Worm (Caenorhabditis elegans): ENCODE results near the gene rbm-26.

DNA sequence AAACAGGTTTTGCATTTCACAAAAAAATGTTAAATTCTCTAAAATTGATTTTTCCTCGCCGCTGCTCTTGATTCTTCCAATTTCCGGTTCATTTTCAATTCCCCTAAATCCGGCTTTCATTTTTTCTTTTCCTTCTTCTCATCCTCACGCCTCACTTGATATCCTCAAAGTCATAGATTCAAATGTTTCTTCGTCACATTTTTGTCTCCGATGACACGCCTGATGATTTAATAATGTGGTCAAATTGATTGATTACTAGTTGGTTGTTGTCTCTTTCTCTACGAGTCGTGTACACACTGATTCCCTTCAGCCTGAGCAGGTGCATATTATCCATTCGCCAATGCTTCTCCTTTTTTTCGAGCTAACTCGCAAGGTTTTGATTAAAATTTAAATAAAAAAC, 10.1 kb downstream of the rbm-26 start:
- TF ChIP-seq pes-1 (GFP tag; IDR thresholded peaks at IDR 0.05) = no peak
- no peak for TF ChIP-seq hmbx-1 (tag; optimal IDR thresholded peaks at IDR 0.05)
- TF ChIP-seq sea-1 (GFP tag; conservative IDR thresholded peaks at IDR 0.05) = no peak
- TF ChIP-seq flt-1 (GFP tag; IDR thresholded peaks at IDR 0.05) = no peak
- no peak for TF ChIP-seq aly-1 (tag; optimal IDR thresholded peaks at IDR 0.05)
